Worm (Caenorhabditis elegans): Measurements from ENCODE around the gene C55A6.4.

Gene C55A6.4

DNA sequence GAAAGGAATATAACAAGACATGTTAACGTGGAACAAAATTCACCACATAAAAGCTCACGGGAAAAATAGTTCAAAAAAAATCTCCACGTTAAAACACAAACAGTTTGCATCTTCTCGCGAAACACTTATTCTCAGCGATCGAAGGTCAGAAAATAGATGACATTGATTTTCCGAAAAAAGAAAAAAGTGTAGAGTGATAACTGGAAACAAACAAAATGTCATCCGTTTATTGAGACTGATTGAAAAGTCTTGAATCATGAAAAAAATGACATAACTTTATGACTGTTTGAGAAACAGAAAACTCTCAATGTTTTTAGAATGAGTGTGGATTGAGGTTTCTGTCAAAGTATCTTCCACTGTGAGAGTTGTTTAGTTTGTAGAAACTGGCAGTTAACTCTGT lies at the start of gene C55A6.4:
Gene C55A6.4, minus strand, starts transcription at position 101 of the 400 bp plus-strand sequence.
- no peak for TF ChIP-seq mab-5 (tag; optimal IDR thresholded peaks at IDR 0.05)
- no peak for TF ChIP-seq dmd-4 (tag; optimal IDR thresholded peaks at IDR 0.05)
- TF ChIP-seq sma-9 (GFP tag; optimal IDR thresholded peaks at IDR 0.05): no peak
- TF ChIP-seq sma-9 (tag; optimal IDR thresholded peaks at IDR 0.05): no peak
- TF ChIP-seq nhr-77 (tag; optimal IDR thresholded peaks at IDR 0.05): no peak
- no peak for TF ChIP-seq Y55F3AM.14 (GFP tag; optimal IDR thresholded peaks at IDR 0.05)
- no peak for TF ChIP-seq ceh-82 (tag; optimal IDR thresholded peaks at IDR 0.05)
- no peak for TF ChIP-seq unc-62 (GFP tag; optimal IDR thresholded peaks at IDR 0.05)
- no peak for TF ChIP-seq skn-1 (tag; optimal IDR thresholded peaks at IDR 0.05)
- no peak for TF ChIP-seq nhr-237 (tag; optimal IDR thresholded peaks at IDR 0.05)
- TF ChIP-seq nhr-21 (tag; optimal IDR thresholded peaks at IDR 0.05): no peak
- TF ChIP-seq ceh-16 (tag; optimal IDR thresholded peaks at IDR 0.05): no peak
- no peak for TF ChIP-seq elt-1 (tag; optimal IDR thresholded peaks at IDR 0.05)
- TF ChIP-seq R02D3.7 (tag; optimal IDR thresholded peaks at IDR 0.05): no peak
- TF ChIP-seq peb-1 (tag; optimal IDR thresholded peaks at IDR 0.05): no peak
- no peak for TF ChIP-seq elt-3 (tag; optimal IDR thresholded peaks at IDR 0.05)
- TF ChIP-seq ama-1 (optimal IDR thresholded peaks at IDR 0.05): no peak
- TF ChIP-seq zag-1 (tag; optimal IDR thresholded peaks at IDR 0.05): no peak
- TF ChIP-seq nhr-23 (tag; optimal IDR thresholded peaks at IDR 0.05): no peak

DNA sequence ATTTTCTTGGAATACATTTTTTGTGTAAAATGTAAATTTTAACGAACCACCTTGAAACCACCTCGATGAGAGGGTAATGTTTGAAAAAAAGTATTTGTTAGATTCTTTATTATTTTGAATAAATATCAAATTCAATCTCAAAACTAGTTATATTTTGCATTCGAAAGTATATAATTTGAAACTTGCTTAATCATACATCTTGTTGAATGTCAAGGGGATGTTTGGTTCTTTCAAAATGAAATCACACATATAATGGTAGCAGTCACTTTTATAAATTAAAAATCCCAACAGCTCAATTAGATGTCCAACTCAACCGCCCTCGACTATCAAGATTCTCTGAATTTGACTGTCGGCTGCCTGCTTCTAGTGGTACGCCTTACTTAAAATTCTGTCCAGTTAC lies 46.9 kb upstream of the C55A6.4 start, which contains the start of gene srx-87:
Gene srx-87, plus strand, starts transcription at position 301 of the 400 bp plus-strand sequence.
- TF ChIP-seq fos-1 (tag; optimal IDR thresholded peaks at IDR 0.05) (no peak), crh-2 (tag; optimal IDR thresholded peaks at IDR 0.05) (no peak), nhr-12 (tag; optimal IDR thresholded peaks at IDR 0.05) (no peak), lin-13 (GFP tag; optimal IDR thresholded peaks at IDR 0.05) (no peak), mbf-1 (tag; optimal IDR thresholded peaks at IDR 0.05) (no peak), nhr-21 (tag; optimal IDR thresholded peaks at IDR 0.05) (no peak), lin-39 (tag; optimal IDR thresholded peaks at IDR 0.05) (no peak), mdl-1 (tag; optimal IDR thresholded peaks at IDR 0.05) (no peak), elt-1 (tag; optimal IDR thresholded peaks at IDR 0.05) (no peak), unc-39 (tag; optimal IDR thresholded peaks at IDR 0.05) (no peak), zag-1 (tag; optimal IDR thresholded peaks at IDR 0.05) (no peak), elt-3 (tag; optimal IDR thresholded peaks at IDR 0.05) (no peak), blmp-1 (tag; optimal IDR thresholded peaks at IDR 0.05; ENCODE audit: insufficient read depth) (no peak)

DNA sequence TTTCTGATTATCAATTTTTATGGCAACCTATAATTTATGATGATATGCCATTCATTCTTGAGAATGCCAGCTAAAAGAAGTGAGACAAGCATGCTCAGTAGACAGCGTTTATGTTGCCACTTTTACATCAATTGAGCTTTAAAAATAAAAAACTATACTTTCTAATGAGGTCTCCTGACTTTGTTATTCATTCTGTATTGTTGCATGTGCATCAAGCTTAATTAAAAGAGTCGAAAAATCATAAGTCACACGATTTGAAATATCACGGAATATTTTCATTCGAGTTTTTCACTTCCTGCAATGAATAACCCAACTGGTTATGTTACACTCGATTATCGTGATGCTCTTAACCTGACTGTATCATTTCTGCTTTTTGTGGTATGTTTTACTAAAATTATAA lies 45.0 kb upstream of the C55A6.4 start, which contains the start of gene srx-86:
Gene srx-86, plus strand, starts transcription at position 301 of the 400 bp plus-strand sequence.
- no peak for TF ChIP-seq mab-5 (tag; optimal IDR thresholded peaks at IDR 0.05)
- TF ChIP-seq skn-1 (tag; optimal IDR thresholded peaks at IDR 0.05): no peak
- no peak for TF ChIP-seq nhr-23 (tag; optimal IDR thresholded peaks at IDR 0.05)
- TF ChIP-seq mbf-1 (tag; optimal IDR thresholded peaks at IDR 0.05): no peak
- TF ChIP-seq ceh-82 (tag; optimal IDR thresholded peaks at IDR 0.05): no peak
- TF ChIP-seq lin-39 (tag; optimal IDR thresholded peaks at IDR 0.05): no peak
- no peak for TF ChIP-seq zag-1 (tag; optimal IDR thresholded peaks at IDR 0.05)
- TF ChIP-seq fos-1 (tag; optimal IDR thresholded peaks at IDR 0.05): no peak
- no peak for TF ChIP-seq F13H6.1 (tag; optimal IDR thresholded peaks at IDR 0.05)
- TF ChIP-seq nhr-21 (tag; optimal IDR thresholded peaks at IDR 0.05): no peak
- TF ChIP-seq ama-1 (optimal IDR thresholded peaks at IDR 0.05): no peak
- TF ChIP-seq lin-13 (GFP tag; optimal IDR thresholded peaks at IDR 0.05): no peak
- TF ChIP-seq elt-1 (tag; optimal IDR thresholded peaks at IDR 0.05): no peak
- no peak for TF ChIP-seq sma-3 (GFP tag; optimal IDR thresholded peaks at IDR 0.05)
- TF ChIP-seq elt-3 (tag; optimal IDR thresholded peaks at IDR 0.05): no peak
- no peak for TF ChIP-seq unc-39 (tag; optimal IDR thresholded peaks at IDR 0.05)
- TF ChIP-seq lsy-2 (tag; optimal IDR thresholded peaks at IDR 0.05): no peak
- TF ChIP-seq ceh-16 (tag; optimal IDR thresholded peaks at IDR 0.05): no peak

DNA sequence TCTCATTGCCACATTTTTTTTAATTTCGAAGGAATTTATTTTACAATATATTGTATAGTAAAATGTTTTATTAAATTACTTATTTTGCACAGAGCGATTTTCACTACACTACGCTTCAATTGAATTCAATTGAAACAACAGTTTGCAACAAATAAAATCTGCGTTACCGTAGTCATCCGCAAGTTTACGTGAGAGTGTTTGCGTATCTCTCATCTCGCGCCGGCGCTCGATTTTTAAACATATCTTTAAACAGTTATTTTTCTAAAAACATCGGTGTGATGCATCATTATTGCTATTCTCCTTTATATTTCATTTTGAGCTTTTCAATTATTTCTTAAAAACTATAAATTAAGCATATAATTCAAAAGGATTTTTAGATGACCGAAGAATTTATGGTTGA lies 36.6 kb upstream of the C55A6.4 start, which contains the start of gene duo-1:
Gene duo-1, plus strand, starts transcription at position 371 of the 400 bp plus-strand sequence.
- no peak for TF ChIP-seq ZK546.5 (tag; optimal IDR thresholded peaks at IDR 0.05)
- TF ChIP-seq blmp-1 (tag; optimal IDR thresholded peaks at IDR 0.05; ENCODE audit: insufficient read depth): no peak
- no peak for TF ChIP-seq nhr-77 (tag; optimal IDR thresholded peaks at IDR 0.05)
- no peak for TF ChIP-seq ceh-16 (tag; optimal IDR thresholded peaks at IDR 0.05)
- TF ChIP-seq mbf-1 (tag; optimal IDR thresholded peaks at IDR 0.05): no peak
- TF ChIP-seq ceh-82 (tag; optimal IDR thresholded peaks at IDR 0.05): no peak
- no peak for TF ChIP-seq dmd-4 (tag; optimal IDR thresholded peaks at IDR 0.05)
- TF ChIP-seq peb-1 (tag; optimal IDR thresholded peaks at IDR 0.05): no peak
- TF ChIP-seq elt-1 (tag; optimal IDR thresholded peaks at IDR 0.05): no peak
- TF ChIP-seq lsy-2 (tag; optimal IDR thresholded peaks at IDR 0.05): no peak
- no peak for TF ChIP-seq nhr-129 (tag; optimal IDR thresholded peaks at IDR 0.05)
- TF ChIP-seq crh-2 (tag; optimal IDR thresholded peaks at IDR 0.05): no peak
- no peak for TF ChIP-seq F13H6.1 (tag; optimal IDR thresholded peaks at IDR 0.05)
- TF ChIP-seq mdl-1 (tag; optimal IDR thresholded peaks at IDR 0.05): no peak
- TF ChIP-seq skn-1 (tag; optimal IDR thresholded peaks at IDR 0.05): no peak
- TF ChIP-seq elt-3 (tag; optimal IDR thresholded peaks at IDR 0.05): no peak

Data from whole organism, L2 larva.